Fruit fly (Drosophila melanogaster) whole organism: ENCODE results near the gene CG12012.

ENCODE experiments used
- EcR ChIP-seq, 2 experiments: fragments of >200 bp; optimal IDR thresholded peaks; 2 replicates each; lab custom pipeline; 2017; ENCODE audit warnings: missing biosample characterization in 2 of 2, missing genetic modification characterization in 2 of 2, missing genetic modification reagents in 2 of 2
- psq ChIP-seq: fragments of >200 bp; optimal IDR thresholded peaks from 2 replicates; lab custom pipeline; 2017

DNA sequence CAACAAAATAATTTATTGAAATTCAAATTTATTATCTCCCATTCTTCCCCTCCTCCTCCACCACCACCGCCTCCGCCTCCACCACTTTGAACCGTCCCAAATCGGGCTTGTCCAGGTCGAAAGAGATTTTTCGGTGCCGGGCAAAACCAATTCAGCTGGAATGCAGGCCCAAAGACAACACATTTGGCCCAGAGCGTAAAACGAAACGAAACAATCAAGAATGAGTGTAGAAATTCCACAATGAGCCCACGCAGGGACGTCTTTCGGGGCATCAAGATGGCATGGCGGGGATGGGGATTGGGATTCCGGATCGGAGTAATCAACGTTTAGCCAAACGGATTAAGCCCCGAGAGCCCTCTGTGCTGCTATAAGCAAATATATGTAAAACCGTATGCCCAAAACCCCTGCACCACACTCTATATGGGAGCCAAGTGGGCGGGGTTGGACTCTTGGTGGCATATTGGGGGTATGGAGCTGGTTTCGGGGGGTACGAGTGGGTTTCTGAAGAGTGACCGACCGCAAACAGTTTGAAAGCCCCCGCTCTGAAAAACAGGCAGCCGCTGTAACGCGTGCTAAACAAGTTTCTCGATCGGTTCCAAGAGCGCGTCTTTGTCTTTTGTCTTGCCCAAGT is 7.5 kb downstream of the CG12012 start:
- TF ChIP-seq EcR (GFP tag; optimal IDR thresholded peaks at IDR 0.05; lab: Kevin White, UChicago) (peak in 1 of 2 experiments; percentile 46), psq (lab: Kevin White, UChicago) (no peak)
